Worm (Caenorhabditis elegans) whole organism, young adult: ENCODE measurements around the gene Y108F1.5.

Experiments used
- B0035.1 ChIP-seq: sonication (generic microtip); optimal IDR thresholded peaks from 2 replicates; lab custom pipeline; 2016; ENCODE audit warnings: missing genetic modification characterization, mild to moderate bottlenecking, missing compliant biosample characterization, missing genotype, missing genetic modification reagents
- B0261.1 ChIP-seq: sonication (generic microtip); optimal IDR thresholded peaks from 2 replicates; lab custom pipeline; 2016; ENCODE audit warnings: mild to moderate bottlenecking, missing genetic modification characterization, moderate library complexity, missing compliant biosample characterization
- B0336.3 ChIP-seq: fragments of 200-800 bp; sonication (Bioruptor generic); IDR thresholded peaks from 2 replicates; pipeline ENCODE4 v1.3.6; 2022; ENCODE audit warnings: missing genetic modification characterization, missing compliant biosample characterization
- D2030.7 ChIP-seq: fragments of 200-800 bp; sonication (Bioruptor generic); IDR thresholded peaks from 2 replicates; pipeline ENCODE4 v1.3.6; 2022; ENCODE audit warnings: missing genetic modification reagents, missing genetic modification characterization, missing compliant biosample characterization
- F22D6.2 ChIP-seq: sonication (generic microtip); optimal IDR thresholded peaks from 2 replicates; lab custom pipeline; 2016; ENCODE audit warnings: mild to moderate bottlenecking, missing genetic modification characterization, missing compliant biosample characterization
- F55B11.4 ChIP-seq: sonication (generic microtip); optimal IDR thresholded peaks from 2 replicates; lab custom pipeline; 2016; ENCODE audit warnings: missing compliant biosample characterization, missing genetic modification characterization, borderline replicate concordance; ENCODE audit not compliant: insufficient read depth
- F57A8.1 ChIP-seq: fragments of 200-800 bp; sonication (Bioruptor generic); optimal IDR thresholded peaks from 2 replicates; lab custom pipeline; 2018; ENCODE audit warnings: mild to moderate bottlenecking, missing genetic modification characterization, moderate library complexity, missing compliant biosample characterization
- K11D2.4 ChIP-seq: fragments of 200-800 bp; sonication (Bioruptor generic); IDR thresholded peaks from 2 replicates; pipeline ENCODE4 v1.3.6; 2022; ENCODE audit warnings: missing genetic modification reagents, missing genetic modification characterization, missing compliant biosample characterization
- Y56A3A.18 ChIP-seq: fragments of 200-800 bp; sonication (Bioruptor generic); IDR thresholded peaks from 2 replicates; pipeline ENCODE4 v1.3.6; 2022; ENCODE audit warnings: missing genetic modification reagents, missing genetic modification characterization, missing compliant biosample characterization
- ama-1 ChIP-seq, 3 experiments: fragments of 150-350 bp in 1 of 3; sonication (generic microtip) in 2 of 3; optimal IDR thresholded peaks; 2 replicates each; lab custom pipeline; 2014 to 2018; ENCODE audit warnings: missing biosample characterization in 2 of 3, missing genetic modification characterization in 2 of 3, missing genetic modification reagents in 2 of 3
- aptf-2 ChIP-seq: fragments of 200-800 bp; sonication (Bioruptor generic); conservative IDR thresholded peaks from 2 replicates; pipeline ENCODE4 v1.3.6; 2022; ENCODE audit warnings: missing genetic modification reagents, missing genetic modification characterization, missing compliant biosample characterization
- attf-3 ChIP-seq: fragments of 200-800 bp; sonication (Bioruptor generic); conservative IDR thresholded peaks from 2 replicates; pipeline ENCODE4 v1.3.6; 2022; ENCODE audit warnings: missing genetic modification reagents, missing genetic modification characterization, missing compliant biosample characterization
- attf-5 ChIP-seq: fragments of 200-800 bp; sonication (Bioruptor generic); optimal IDR thresholded peaks from 2 replicates; lab custom pipeline; 2018; ENCODE audit warnings: mild to moderate bottlenecking, missing genetic modification characterization, missing compliant biosample characterization
- bed-2 ChIP-seq: fragments of 200-800 bp; sonication (Bioruptor generic); IDR thresholded peaks from 2 replicates; pipeline ENCODE4 v1.3.6; 2022; ENCODE audit warnings: missing genetic modification reagents, missing genetic modification characterization, missing compliant biosample characterization
- ccch-3 ChIP-seq: fragments of 200-800 bp; sonication (Bioruptor generic); optimal IDR thresholded peaks from 2 replicates; lab custom pipeline; 2018; ENCODE audit warnings: mild to moderate bottlenecking, missing genetic modification characterization, missing compliant biosample characterization
- ceh-40 ChIP-seq: fragments of 200-800 bp; sonication (Bioruptor generic); IDR thresholded peaks from 2 replicates; pipeline ENCODE4 v1.3.6; 2022; ENCODE audit warnings: missing genetic modification characterization, missing compliant biosample characterization
- die-1 ChIP-seq: sonication (generic microtip); optimal IDR thresholded peaks from 2 replicates; lab custom pipeline; 2016; ENCODE audit warnings: missing genotype, mild to moderate bottlenecking, missing genetic modification characterization, missing compliant biosample characterization
- dpl-1 ChIP-seq: fragments of 150-350 bp; optimal IDR thresholded peaks from 2 replicates; lab custom pipeline; 2014; ENCODE audit warnings: missing biosample characterization, missing genetic modification reagents, missing genetic modification characterization
- efl-1 ChIP-seq: fragments of 150-350 bp; optimal IDR thresholded peaks from 2 replicates; lab custom pipeline; 2014; ENCODE audit warnings: missing biosample characterization, missing genetic modification reagents, missing genetic modification characterization
- ets-4 ChIP-seq: fragments of 200-800 bp; sonication (Bioruptor generic); optimal IDR thresholded peaks from 2 replicates; lab custom pipeline; 2018; ENCODE audit warnings: mild to moderate bottlenecking, missing genetic modification characterization, missing compliant biosample characterization
- gei-17 ChIP-seq: fragments of 200-800 bp; sonication (Bioruptor generic); optimal IDR thresholded peaks from 2 replicates; lab custom pipeline; 2018; ENCODE audit warnings: mild to moderate bottlenecking, missing genetic modification characterization, missing compliant biosample characterization
- hlh-12 ChIP-seq: sonication (generic microtip); optimal IDR thresholded peaks from 2 replicates; lab custom pipeline; 2016; ENCODE audit warnings: missing genetic modification characterization, missing compliant biosample characterization
- hmg-1.2 ChIP-seq: fragments of 200-800 bp; sonication (Bioruptor generic); IDR thresholded peaks from 2 replicates; pipeline ENCODE4 v1.3.6; 2022; ENCODE audit warnings: missing genetic modification reagents, missing genetic modification characterization, missing compliant biosample characterization
- hsf-1 ChIP-seq: fragments of 200-800 bp; sonication (Bioruptor generic); IDR thresholded peaks from 2 replicates; pipeline ENCODE4 v1.3.6; 2022; ENCODE audit warnings: missing genetic modification reagents, missing genetic modification characterization, missing compliant biosample characterization
- lag-1 ChIP-seq: fragments of 200-800 bp; sonication (Bioruptor generic); IDR thresholded peaks from 2 replicates; pipeline ENCODE4 v1.3.6; 2022; ENCODE audit warnings: missing genetic modification reagents, missing genetic modification characterization, missing compliant biosample characterization
- lin-40 ChIP-seq: sonication (generic microtip); optimal IDR thresholded peaks from 2 replicates; lab custom pipeline; 2016; ENCODE audit warnings: missing genetic modification characterization, mild to moderate bottlenecking, missing compliant biosample characterization, missing genotype, missing genetic modification reagents
- lin-54 ChIP-seq: fragments of 200-800 bp; sonication (Bioruptor generic); optimal IDR thresholded peaks from 2 replicates; lab custom pipeline; 2018; ENCODE audit warnings: mild to moderate bottlenecking, missing genetic modification characterization, missing compliant biosample characterization
- lsl-1 ChIP-seq: fragments of 200-800 bp; sonication (Bioruptor generic); optimal IDR thresholded peaks from 2 replicates; lab custom pipeline; 2018; ENCODE audit warnings: mild to moderate bottlenecking, missing genetic modification characterization, moderate library complexity, missing compliant biosample characterization
- madf-10 ChIP-seq: sonication (generic microtip); optimal IDR thresholded peaks from 2 replicates; lab custom pipeline; 2016; ENCODE audit warnings: mild to moderate bottlenecking, missing genetic modification characterization, missing compliant biosample characterization
- madf-6 ChIP-seq: fragments of 200-800 bp; sonication (Bioruptor generic); IDR thresholded peaks from 2 replicates; pipeline ENCODE4 v1.3.6; 2022; ENCODE audit warnings: missing genetic modification reagents, missing genetic modification characterization, missing compliant biosample characterization
- madf-8 ChIP-seq: fragments of 200-800 bp; sonication (Bioruptor generic); conservative IDR thresholded peaks from 2 replicates; pipeline ENCODE4 v1.3.6; 2022; ENCODE audit warnings: missing genetic modification reagents, missing genetic modification characterization, missing compliant biosample characterization
- nfya-2 ChIP-seq: fragments of 200-800 bp; sonication (Bioruptor generic); IDR thresholded peaks from 2 replicates; pipeline ENCODE4 v1.3.6; 2022; ENCODE audit warnings: missing genetic modification reagents, missing genetic modification characterization, missing compliant biosample characterization
- nfyb-1 ChIP-seq: fragments of 200-800 bp; sonication (Bioruptor generic); IDR thresholded peaks from 2 replicates; pipeline ENCODE4 v1.3.6; 2022; ENCODE audit warnings: missing genetic modification reagents, missing genetic modification characterization, missing compliant biosample characterization
- nhr-80 ChIP-seq: sonication (generic microtip); optimal IDR thresholded peaks from 2 replicates; lab custom pipeline; 2016; ENCODE audit warnings: missing genetic modification characterization, missing compliant biosample characterization
- pha-4 ChIP-seq: fragments of 150-350 bp; sonication (generic microtip); optimal IDR thresholded peaks from 2 replicates; lab custom pipeline; 2014; ENCODE audit warnings: missing biosample characterization, missing genetic modification reagents, missing genetic modification characterization
- sea-2 ChIP-seq: fragments of 200-800 bp; sonication (Bioruptor generic); IDR thresholded peaks from 2 replicates; pipeline ENCODE4 v1.3.6; 2022; ENCODE audit warnings: missing genetic modification characterization, missing compliant biosample characterization
- snpc-1.3 ChIP-seq: sonication (generic microtip); optimal IDR thresholded peaks from 2 replicates; lab custom pipeline; 2017; ENCODE audit warnings: missing genetic modification characterization, mild to moderate bottlenecking, missing compliant biosample characterization, antibody characterized with exemption, moderate library complexity, missing genotype, missing genetic modification reagents; ENCODE audit not compliant: insufficient read depth
- somi-1 ChIP-seq: fragments of 200-800 bp; sonication (Bioruptor generic); optimal IDR thresholded peaks from 2 replicates; lab custom pipeline; 2018; ENCODE audit warnings: mild to moderate bottlenecking, missing genetic modification characterization, missing compliant biosample characterization
- tlf-1 ChIP-seq: fragments of 200-800 bp; sonication (Bioruptor generic); optimal IDR thresholded peaks from 2 replicates; lab custom pipeline; 2018; ENCODE audit warnings: mild to moderate bottlenecking, missing genetic modification characterization, missing compliant biosample characterization
- unc-62 ChIP-seq: fragments of 150-350 bp; optimal IDR thresholded peaks from 2 replicates; lab custom pipeline; 2014; ENCODE audit warnings: missing biosample characterization, missing genetic modification reagents, missing genetic modification characterization
- zim-3 ChIP-seq: sonication (generic microtip); optimal IDR thresholded peaks from 2 replicates; lab custom pipeline; 2017; ENCODE audit warnings: mild to moderate bottlenecking, missing genetic modification characterization, moderate library complexity, missing compliant biosample characterization
- ztf-28 ChIP-seq: fragments of 200-800 bp; sonication (Bioruptor generic); IDR thresholded peaks from 2 replicates; pipeline ENCODE4 v1.3.6; 2022; ENCODE audit warnings: missing genetic modification reagents, missing genetic modification characterization, missing compliant biosample characterization
- ztf-3 ChIP-seq: fragments of 200-800 bp; sonication (Bioruptor generic); optimal IDR thresholded peaks from 2 replicates; lab custom pipeline; 2018; ENCODE audit warnings: mild to moderate bottlenecking, missing genetic modification characterization, missing compliant biosample characterization

Y108F1.5 gene

ce11 chrX:305057-305456, 31.2 kb upstream of the Y108F1.5 start:
- no peak for TF ChIP-seq B0336.3
- no peak for TF ChIP-seq madf-10 (tag; lab: Kevin White, UChicago)
- TF ChIP-seq nfya-2 (GFP tag; lab: Robert Waterston, UW) = no peak

ce11 chrX:301530-301929, 27.7 kb upstream of the Y108F1.5 start, which contains the start of gene gcp-2.1:
Gene gcp-2.1 (plus strand): TSS chrX:301830.
- TF ChIP-seq lag-1 = no peak
- no peak for TF ChIP-seq D2030.7 (GFP tag; lab: Robert Waterston, UW)
- no peak for TF ChIP-seq B0336.3
- TF ChIP-seq ccch-3 = no peak
- TF ChIP-seq B0261.1 (tag; lab: Kevin White, UChicago) = no peak
- no peak for TF ChIP-seq hlh-12 (tag; lab: Kevin White, UChicago)
- TF ChIP-seq dpl-1 = no peak
- no peak for TF ChIP-seq snpc-1.3

ce11 chrX:300250-300649, 26.4 kb upstream of the Y108F1.5 start:
- no peak for TF ChIP-seq F57A8.1 (GFP tag; lab: Kevin White, UChicago)
- TF ChIP-seq ceh-40 = no peak

ce11 chrX:299090-299489, 25.3 kb upstream of the Y108F1.5 start:
- TF ChIP-seq sea-2 = no peak
- no peak for TF ChIP-seq ztf-3
- no peak for TF ChIP-seq madf-8
- TF ChIP-seq nfyb-1 (GFP tag; lab: Robert Waterston, UW) = no peak
- peak; percentile 50 for TF ChIP-seq nhr-80
- no peak for TF ChIP-seq gei-17 (GFP tag; lab: Kevin White, UChicago)
- TF ChIP-seq unc-62 = no peak

- TF ChIP-seq die-1 = no peak
- no peak for TF ChIP-seq lsl-1 (GFP tag; lab: Kevin White, UChicago)
- TF ChIP-seq K11D2.4 (GFP tag; lab: Robert Waterston, UW) = no peak
- TF ChIP-seq attf-3 (GFP tag; lab: Robert Waterston, UW) = no peak
- no peak for TF ChIP-seq hmg-1.2 (GFP tag; lab: Robert Waterston, UW)
- no peak for TF ChIP-seq tlf-1 (GFP tag; lab: Kevin White, UChicago)
- no peak for TF ChIP-seq pha-4 (tag; lab: Kevin White, UChicago)
- TF ChIP-seq ets-4 (GFP tag; lab: Kevin White, UChicago) = no peak
- no peak for TF ChIP-seq zim-3
Observed at ce11 chrX:296934-297333, 23.1 kb upstream of the Y108F1.5 start, which contains the start of gene R57.2. Gene R57.2 (plus strand): TSS chrX:297234.

- no peak for TF ChIP-seq Y56A3A.18 (GFP tag; lab: Robert Waterston, UW)
- TF ChIP-seq F55B11.4 (tag; lab: Kevin White, UChicago) = no peak
- no peak for TF ChIP-seq sea-2
- TF ChIP-seq efl-1 (GFP tag; lab: Kevin White, UChicago) = no peak
- TF ChIP-seq B0035.1 (tag; lab: Kevin White, UChicago) = no peak
- TF ChIP-seq ztf-3 = no peak
- no peak for TF ChIP-seq lin-54 (GFP tag; lab: Kevin White, UChicago)
- TF ChIP-seq lin-40 (tag; lab: Kevin White, UChicago) = no peak
- no peak for TF ChIP-seq bed-2 (GFP tag; lab: Robert Waterston, UW)
- TF ChIP-seq madf-6 (GFP tag; lab: Robert Waterston, UW) = no peak
- no peak for TF ChIP-seq F22D6.2 (tag; lab: Kevin White, UChicago)
- no peak for TF ChIP-seq hsf-1 (GFP tag; lab: Robert Waterston, UW)
- no peak for TF ChIP-seq ztf-28
- TF ChIP-seq unc-62 = no peak
- TF ChIP-seq somi-1 (GFP tag; lab: Kevin White, UChicago) = no peak
- TF ChIP-seq ama-1 (optimal IDR thresholded peaks at IDR 0.05; lab: Kevin White, UChicago) = no peak
- TF ChIP-seq ama-1 (GFP tag; optimal IDR thresholded peaks at IDR 0.05; lab: Kevin White, UChicago) = no peak
- TF ChIP-seq attf-5 (GFP tag; lab: Kevin White, UChicago) = no peak
- no peak for TF ChIP-seq aptf-2 (GFP tag; lab: Robert Waterston, UW)
- TF ChIP-seq nfyb-1 (GFP tag; lab: Robert Waterston, UW) = no peak
- TF ChIP-seq, all 124 proteins: peak for 0
Observed at ce11 chrX:295726-296125, 21.9 kb upstream of the Y108F1.5 start.
